Fruit fly (Drosophila melanogaster): ENCODE results near the gene CG2162.

CG2162 gene

dm6 chr3L:3079156-3079495 is 44.1 kb downstream of the CG2162 start (continued):
- TF ChIP-seq CG1529 (GFP tag; optimal IDR thresholded peaks at IDR 0.05) (no peak), ems (GFP tag; optimal IDR thresholded peaks at IDR 0.05) (no peak), abd-A (tag; optimal IDR thresholded peaks at IDR 0.05) (peak; percentile 22), ara (GFP tag; IDR thresholded peaks at IDR 0.05) (no peak), CG9932 (GFP tag; IDR thresholded peaks at IDR 0.05) (no peak), CG12391 (tag; optimal IDR thresholded peaks at IDR 0.05) (no peak), Hmr (GFP tag; optimal IDR thresholded peaks at IDR 0.05) (no peak), CG10321 (GFP tag; IDR thresholded peaks at IDR 0.05) (0 out of 2 replicates have a peak, but pooled peaks have one; percentile 1), lola (GFP tag; optimal IDR thresholded peaks at IDR 0.05) (no peak), ash1 (GFP tag; optimal IDR thresholded peaks at IDR 0.05) (no peak), CG5953 (GFP tag; IDR thresholded peaks at IDR 0.05) (no peak), CG14965 (GFP tag; optimal IDR thresholded peaks at IDR 0.05; ENCODE audit: borderline replicate concordance) (no peak), lab (GFP tag; optimal IDR thresholded peaks at IDR 0.05) (no peak)

- TF ChIP-seq CG1832 (GFP tag; optimal IDR thresholded peaks at IDR 0.05) (no peak), run (tag; optimal IDR thresholded peaks at IDR 0.05) (peak; percentile 86), zfh1 (GFP tag; IDR thresholded peaks at IDR 0.05) (peak; percentile 46; the same call in 2 of the 3 replicates), Hsf (GFP tag; optimal IDR thresholded peaks at IDR 0.05) (no peak), CG4617 (GFP tag; optimal IDR thresholded peaks at IDR 0.05; ENCODE audit: borderline replicate concordance) (no peak), CG13624 (GFP tag; optimal IDR thresholded peaks at IDR 0.05) (no peak), Aef1 (GFP tag; IDR thresholded peaks at IDR 0.05) (peak; percentile 16; the same call in 2 of the 3 replicates), CG4707 (GFP tag; optimal IDR thresholded peaks at IDR 0.05) (peak; percentile 23), CG8944 (GFP tag; optimal IDR thresholded peaks at IDR 0.05) (no peak), HLHmδ (GFP tag; optimal IDR thresholded peaks at IDR 0.05) (peak; percentile 45), crol (GFP tag; IDR thresholded peaks at IDR 0.05) (peak; percentile 77), emc (GFP tag; optimal IDR thresholded peaks at IDR 0.05) (no peak), CG5245 (GFP tag; optimal IDR thresholded peaks at IDR 0.05) (no peak), CkIIα-i1 (GFP tag; IDR thresholded peaks at IDR 0.05) (no peak), CG10979 (tag; optimal IDR thresholded peaks at IDR 0.05) (no peak), Dip3 (GFP tag; optimal IDR thresholded peaks at IDR 0.05) (no peak), CG32772 (GFP tag; IDR thresholded peaks at IDR 0.05) (peak; percentile 46), CG7556 (GFP tag; optimal IDR thresholded peaks at IDR 0.05) (peak; percentile 20), CG9609 (GFP tag; optimal IDR thresholded peaks at IDR 0.05) (no peak), CG2129 (GFP tag; IDR thresholded peaks at IDR 0.05; ENCODE audit: partially characterized antibody) (no peak), Mrtf (GFP tag; IDR thresholded peaks at IDR 0.05) (no peak), Hand (GFP tag; optimal IDR thresholded peaks at IDR 0.05) (no peak), CG4328 (GFP tag; optimal IDR thresholded peaks at IDR 0.05) (no peak), NC2α (GFP tag; optimal IDR thresholded peaks at IDR 0.05) (no peak), D19B (GFP tag; optimal IDR thresholded peaks at IDR 0.05) (no peak), sna (GFP tag; IDR thresholded peaks at IDR 0.05; ENCODE audit: partially characterized antibody) (no peak), CG13123 (GFP tag; optimal IDR thresholded peaks at IDR 0.05) (no peak), jigr1 (GFP tag; IDR thresholded peaks at IDR 0.05) (no peak), gem (tag; optimal IDR thresholded peaks at IDR 0.05) (peak; percentile 97), hb (GFP tag; IDR thresholded peaks at IDR 0.05; ENCODE audit: partially characterized antibody) (no peak), rib (GFP tag; IDR thresholded peaks at IDR 0.05) (no peak), kay (GFP tag; optimal IDR thresholded peaks at IDR 0.05) (no peak), stc (GFP tag; IDR thresholded peaks at IDR 0.05) (peak; percentile 53), CG18011 (GFP tag; optimal IDR thresholded peaks at IDR 0.05) (no peak), Ssrp (tag; optimal IDR thresholded peaks at IDR 0.05) (peak; percentile 20)
Observed at dm6 chr3L:3080084-3080994, 45.3 kb downstream of the CG2162 start.
